Worm (Caenorhabditis elegans) whole organism, young adult: ENCODE results near the gene nsph-1.1.

Experiments
- B0336.3 ChIP-seq: fragments of 200-800 bp; sonication (Bioruptor generic); IDR thresholded peaks from 2 replicates; pipeline ENCODE4 v1.3.6; 2022; ENCODE audit warnings: missing genetic modification characterization, missing compliant biosample characterization
- C06A6.2 ChIP-seq: fragments of 200-800 bp; sonication (Bioruptor generic); conservative IDR thresholded peaks from 2 replicates; pipeline ENCODE4 v1.3.6; 2022; ENCODE audit warnings: missing genetic modification characterization, missing compliant biosample characterization
- F10E7.11 ChIP-seq: sonication (generic microtip); optimal IDR thresholded peaks from 2 replicates; lab custom pipeline; 2017; ENCODE audit warnings: mild to moderate bottlenecking, missing genetic modification characterization, moderate library complexity, missing compliant biosample characterization
- F22D6.2 ChIP-seq: sonication (generic microtip); optimal IDR thresholded peaks from 2 replicates; lab custom pipeline; 2016; ENCODE audit warnings: mild to moderate bottlenecking, missing genetic modification characterization, missing compliant biosample characterization
- F37B4.10 ChIP-seq: fragments of 200-800 bp; sonication (Bioruptor generic); IDR thresholded peaks from 2 replicates; pipeline ENCODE4 v1.3.6; 2022; ENCODE audit warnings: missing genetic modification characterization, missing compliant biosample characterization
- K12H6.12 ChIP-seq: fragments of 200-800 bp; sonication (Bioruptor generic); optimal IDR thresholded peaks from 2 replicates; lab custom pipeline; 2018; ENCODE audit warnings: mild to moderate bottlenecking, missing genetic modification characterization, missing compliant biosample characterization
- T07F8.4 ChIP-seq: sonication (generic microtip); optimal IDR thresholded peaks from 2 replicates; lab custom pipeline; 2016; ENCODE audit warnings: mild to moderate bottlenecking, missing genetic modification characterization, moderate library complexity, missing compliant biosample characterization
- Y53G8AR.9 ChIP-seq: fragments of 200-800 bp; sonication (Bioruptor generic); conservative IDR thresholded peaks from 2 replicates; pipeline ENCODE4 v1.3.6; 2022; ENCODE audit warnings: missing genetic modification reagents, missing genetic modification characterization, missing compliant biosample characterization
- ZK185.1 ChIP-seq: sonication (generic microtip); optimal IDR thresholded peaks from 2 replicates; lab custom pipeline; 2016; ENCODE audit warnings: mild to moderate bottlenecking, missing genetic modification characterization, missing compliant biosample characterization; ENCODE audit not compliant: poor library complexity, severe bottlenecking
- ama-1 ChIP-seq, 3 experiments: fragments of 150-350 bp in 1 of 3; sonication (generic microtip) in 2 of 3; optimal IDR thresholded peaks; 2 replicates each; lab custom pipeline; 2014 to 2018; ENCODE audit warnings: missing biosample characterization in 2 of 3, missing genetic modification characterization in 2 of 3, missing genetic modification reagents in 2 of 3
- athp-1 ChIP-seq: sonication (generic microtip); optimal IDR thresholded peaks from 2 replicates; lab custom pipeline; 2017; ENCODE audit warnings: mild to moderate bottlenecking, missing genetic modification characterization, missing compliant biosample characterization
- attf-3 ChIP-seq: fragments of 200-800 bp; sonication (Bioruptor generic); conservative IDR thresholded peaks from 2 replicates; pipeline ENCODE4 v1.3.6; 2022; ENCODE audit warnings: missing genetic modification reagents, missing genetic modification characterization, missing compliant biosample characterization
- ccch-3 ChIP-seq: fragments of 200-800 bp; sonication (Bioruptor generic); optimal IDR thresholded peaks from 2 replicates; lab custom pipeline; 2018; ENCODE audit warnings: mild to moderate bottlenecking, missing genetic modification characterization, missing compliant biosample characterization
- cebp-1 ChIP-seq, 2 experiments: fragments of 200-800 bp in 1 of 2; sonication (Bioruptor generic) in 1 of 2; sonication (generic microtip) in 1 of 2; IDR thresholded peaks in 1 of 2; optimal IDR thresholded peaks in 1 of 2; 2 replicates each; pipeline versions ENCODE4 v1.3.6 to Lab custom; 2017 to 2022; ENCODE audit warnings: missing compliant biosample characterization in 2 of 2, missing genetic modification characterization in 2 of 2, mild to moderate bottlenecking in 1 of 2, missing genetic modification reagents in 1 of 2, moderate library complexity in 1 of 2
- ceh-58 ChIP-seq: fragments of 200-800 bp; sonication (Bioruptor generic); IDR thresholded peaks from 2 replicates; pipeline ENCODE4 v1.3.6; 2022; ENCODE audit warnings: missing genetic modification characterization, missing compliant biosample characterization
- chd-7 ChIP-seq: sonication (generic microtip); optimal IDR thresholded peaks from 2 replicates; lab custom pipeline; 2016; ENCODE audit warnings: mild to moderate bottlenecking, missing genetic modification characterization, moderate library complexity, missing compliant biosample characterization
- die-1 ChIP-seq: sonication (generic microtip); optimal IDR thresholded peaks from 2 replicates; lab custom pipeline; 2016; ENCODE audit warnings: missing genotype, mild to moderate bottlenecking, missing genetic modification characterization, missing compliant biosample characterization
- dpl-1 ChIP-seq: fragments of 150-350 bp; optimal IDR thresholded peaks from 2 replicates; lab custom pipeline; 2014; ENCODE audit warnings: missing biosample characterization, missing genetic modification reagents, missing genetic modification characterization
- egl-44 ChIP-seq: fragments of 200-800 bp; sonication (Bioruptor generic); IDR thresholded peaks from 2 replicates; pipeline ENCODE4 v1.3.6; 2022; ENCODE audit warnings: missing genetic modification reagents, missing genetic modification characterization, missing compliant biosample characterization
- ekl-4 ChIP-seq: fragments of 200-800 bp; sonication (Bioruptor generic); IDR thresholded peaks from 2 replicates; pipeline ENCODE4 v1.3.6; 2022; ENCODE audit warnings: missing genetic modification reagents, missing genetic modification characterization, missing compliant biosample characterization
- gei-17 ChIP-seq: fragments of 200-800 bp; sonication (Bioruptor generic); optimal IDR thresholded peaks from 2 replicates; lab custom pipeline; 2018; ENCODE audit warnings: mild to moderate bottlenecking, missing genetic modification characterization, missing compliant biosample characterization
- hlh-26 ChIP-seq: fragments of 200-800 bp; sonication (Bioruptor generic); conservative IDR thresholded peaks from 2 replicates; pipeline ENCODE4 v1.3.6; 2022; ENCODE audit warnings: missing genetic modification reagents, missing genetic modification characterization, missing compliant biosample characterization
- hmg-1.2 ChIP-seq: fragments of 200-800 bp; sonication (Bioruptor generic); IDR thresholded peaks from 2 replicates; pipeline ENCODE4 v1.3.6; 2022; ENCODE audit warnings: missing genetic modification reagents, missing genetic modification characterization, missing compliant biosample characterization
- hsf-1 ChIP-seq: fragments of 200-800 bp; sonication (Bioruptor generic); IDR thresholded peaks from 2 replicates; pipeline ENCODE4 v1.3.6; 2022; ENCODE audit warnings: missing genetic modification reagents, missing genetic modification characterization, missing compliant biosample characterization
- let-526 ChIP-seq: fragments of 200-800 bp; sonication (Bioruptor generic); IDR thresholded peaks from 2 replicates; pipeline ENCODE4 v1.3.6; 2022; ENCODE audit warnings: missing genetic modification reagents, missing genetic modification characterization, missing compliant biosample characterization
- let-607 ChIP-seq, 2 experiments: fragments of 200-800 bp in 1 of 2; sonication (Bioruptor generic) in 1 of 2; sonication (generic microtip) in 1 of 2; optimal IDR thresholded peaks; 2 replicates each; lab custom pipeline; 2016 to 2018; ENCODE audit warnings: mild to moderate bottlenecking in 2 of 2, missing compliant biosample characterization in 2 of 2, missing genetic modification characterization in 2 of 2, moderate library complexity in 2 of 2, missing genotype in 1 of 2
- lin-40 ChIP-seq: sonication (generic microtip); optimal IDR thresholded peaks from 2 replicates; lab custom pipeline; 2016; ENCODE audit warnings: missing genetic modification characterization, mild to moderate bottlenecking, missing compliant biosample characterization, missing genotype, missing genetic modification reagents
- lsl-1 ChIP-seq: fragments of 200-800 bp; sonication (Bioruptor generic); optimal IDR thresholded peaks from 2 replicates; lab custom pipeline; 2018; ENCODE audit warnings: mild to moderate bottlenecking, missing genetic modification characterization, moderate library complexity, missing compliant biosample characterization
- lsy-27 ChIP-seq: sonication (generic microtip); optimal IDR thresholded peaks from 2 replicates; lab custom pipeline; 2017; ENCODE audit warnings: missing genetic modification characterization, mild to moderate bottlenecking, missing compliant biosample characterization, antibody characterized with exemption, missing genotype, borderline replicate concordance; ENCODE audit not compliant: insufficient read depth
- madf-3 ChIP-seq: fragments of 200-800 bp; sonication (Bioruptor generic); IDR thresholded peaks from 2 replicates; pipeline ENCODE4 v1.3.6; 2022; ENCODE audit warnings: missing genetic modification reagents, missing genetic modification characterization, missing compliant biosample characterization
- mcd-1 ChIP-seq: fragments of 200-800 bp; sonication (Bioruptor generic); IDR thresholded peaks from 2 replicates; pipeline ENCODE4 v1.3.6; 2022; ENCODE audit warnings: missing genetic modification reagents, missing genetic modification characterization, missing compliant biosample characterization
- mes-4 ChIP-seq: sonication (generic microtip); optimal IDR thresholded peaks from 2 replicates; lab custom pipeline; 2016; ENCODE audit warnings: missing genotype, missing genetic modification characterization, missing compliant biosample characterization
- nfya-1 ChIP-seq: sonication (generic microtip); optimal IDR thresholded peaks from 2 replicates; lab custom pipeline; 2017; ENCODE audit warnings: antibody characterized with exemption, missing compliant biosample characterization, missing genetic modification characterization, borderline replicate concordance; ENCODE audit not compliant: insufficient read depth
- nfya-2 ChIP-seq: fragments of 200-800 bp; sonication (Bioruptor generic); IDR thresholded peaks from 2 replicates; pipeline ENCODE4 v1.3.6; 2022; ENCODE audit warnings: missing genetic modification reagents, missing genetic modification characterization, missing compliant biosample characterization
- nhr-120 ChIP-seq: fragments of 200-800 bp; sonication (Bioruptor generic); IDR thresholded peaks from 2 replicates; pipeline ENCODE4 v1.3.6; 2022; ENCODE audit warnings: missing genetic modification characterization, missing compliant biosample characterization
- nhr-90 ChIP-seq: sonication (generic microtip); optimal IDR thresholded peaks from 2 replicates; lab custom pipeline; 2016; ENCODE audit warnings: missing genotype, mild to moderate bottlenecking, missing genetic modification characterization, missing compliant biosample characterization
- pha-4 ChIP-seq: fragments of 150-350 bp; sonication (generic microtip); optimal IDR thresholded peaks from 2 replicates; lab custom pipeline; 2014; ENCODE audit warnings: missing biosample characterization, missing genetic modification reagents, missing genetic modification characterization
- repo-1 ChIP-seq: sonication (generic microtip); optimal IDR thresholded peaks from 2 replicates; lab custom pipeline; 2017; ENCODE audit warnings: mild to moderate bottlenecking, missing genetic modification characterization, missing compliant biosample characterization
- somi-1 ChIP-seq: fragments of 200-800 bp; sonication (Bioruptor generic); optimal IDR thresholded peaks from 2 replicates; lab custom pipeline; 2018; ENCODE audit warnings: mild to moderate bottlenecking, missing genetic modification characterization, missing compliant biosample characterization
- unc-130 ChIP-seq: sonication (generic microtip); optimal IDR thresholded peaks from 2 replicates; lab custom pipeline; 2016; ENCODE audit warnings: missing genetic modification reagents, missing genetic modification characterization, missing compliant biosample characterization
- zfh-2 ChIP-seq: fragments of 200-800 bp; sonication (Bioruptor generic); conservative IDR thresholded peaks from 2 replicates; pipeline ENCODE4 v1.3.6; 2022; ENCODE audit warnings: missing genetic modification reagents, missing genetic modification characterization, missing compliant biosample characterization
- ztf-6 ChIP-seq: fragments of 200-800 bp; sonication (Bioruptor generic); IDR thresholded peaks from 2 replicates; pipeline ENCODE4 v1.3.6; 2022; ENCODE audit warnings: missing genetic modification reagents, missing genetic modification characterization, missing compliant biosample characterization

Gene nsph-1.1

DNA sequence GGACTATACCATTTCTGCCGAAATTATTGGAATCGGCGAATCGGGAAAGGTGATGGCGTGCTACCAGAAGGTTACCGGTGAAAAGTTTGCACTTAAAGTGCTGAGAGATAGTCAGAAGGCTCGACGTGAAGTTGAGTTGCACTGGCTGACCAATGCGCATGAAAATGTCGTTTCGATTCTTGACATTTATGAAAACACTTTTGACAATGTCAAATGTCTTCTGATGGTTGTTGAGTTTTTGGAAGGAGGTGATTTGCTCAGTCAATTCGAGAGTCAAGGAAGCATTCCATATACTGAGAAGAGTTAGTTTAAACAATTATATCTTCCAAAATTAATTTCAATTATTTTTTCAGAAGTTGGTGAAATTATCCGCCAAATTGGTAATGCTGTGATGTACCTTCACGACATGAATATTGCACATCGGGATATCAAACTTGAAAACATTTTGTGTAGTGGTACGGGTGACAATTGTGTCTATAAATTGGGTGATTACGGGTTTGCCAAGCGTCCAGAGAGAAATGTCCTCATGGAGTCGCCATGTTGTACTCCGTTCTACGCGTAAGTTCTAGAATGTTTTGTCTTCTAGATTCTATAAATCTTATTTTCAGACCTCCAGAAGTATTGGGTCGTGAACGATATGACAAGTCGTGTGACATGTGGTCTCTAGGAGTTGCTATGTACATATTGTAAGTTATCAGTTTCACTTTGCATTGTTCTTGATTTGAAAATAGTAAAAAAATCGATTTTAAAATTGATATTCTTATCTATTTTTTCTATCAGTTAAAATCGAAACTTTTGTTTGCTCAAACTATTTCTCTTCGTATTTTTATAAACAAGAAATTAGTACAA is 20.9 kb upstream of the nsph-1.1 start:
- TF ChIP-seq ZK185.1 (tag; lab: Kevin White, UChicago) (peak; percentile 26), B0336.3 (GFP tag; lab: Robert Waterston, UW) (peak; percentile 12; the same call in 1 of the 2 replicates), unc-130 (GFP tag; lab: Kevin White, UChicago) (no peak), mcd-1 (no peak), let-526 (GFP tag; lab: Robert Waterston, UW) (0 out of 2 replicates have a peak, but pooled peaks have one; percentile 3), hlh-26 (GFP tag; lab: Robert Waterston, UW) (no peak), ama-1 (optimal IDR thresholded peaks at IDR 0.05; lab: Kevin White, UChicago) (peak; percentile 50), ama-1 (GFP tag; optimal IDR thresholded peaks at IDR 0.05; lab: Kevin White, UChicago) (peak in 1 of 2 experiments; percentile 36), die-1 (tag; lab: Kevin White, UChicago) (no peak), C06A6.2 (peak; percentile 11; the same call in 1 of the 2 replicates), Y53G8AR.9 (GFP tag; lab: Robert Waterston, UW) (peak; percentile 5; the same call in 1 of the 2 replicates), pha-4 (tag; lab: Kevin White, UChicago) (no peak), cebp-1 (GFP tag; IDR thresholded peaks at IDR 0.05; lab: Robert Waterston, UW) (no peak), cebp-1 (tag; optimal IDR thresholded peaks at IDR 0.05; lab: Kevin White, UChicago) (peak; percentile 5), nfya-1 (no peak), hmg-1.2 (GFP tag; lab: Robert Waterston, UW) (0 out of 2 replicates have a peak, but pooled peaks have one; percentile 2), repo-1 (tag; lab: Kevin White, UChicago) (peak; percentile 50), madf-3 (0 out of 2 replicates have a peak, but pooled peaks have one; percentile 3), nhr-90 (tag; lab: Kevin White, UChicago) (peak; percentile 22), zfh-2 (GFP tag; lab: Robert Waterston, UW) (peak; percentile 57), ekl-4 (GFP tag; lab: Robert Waterston, UW) (no peak)

DNA sequence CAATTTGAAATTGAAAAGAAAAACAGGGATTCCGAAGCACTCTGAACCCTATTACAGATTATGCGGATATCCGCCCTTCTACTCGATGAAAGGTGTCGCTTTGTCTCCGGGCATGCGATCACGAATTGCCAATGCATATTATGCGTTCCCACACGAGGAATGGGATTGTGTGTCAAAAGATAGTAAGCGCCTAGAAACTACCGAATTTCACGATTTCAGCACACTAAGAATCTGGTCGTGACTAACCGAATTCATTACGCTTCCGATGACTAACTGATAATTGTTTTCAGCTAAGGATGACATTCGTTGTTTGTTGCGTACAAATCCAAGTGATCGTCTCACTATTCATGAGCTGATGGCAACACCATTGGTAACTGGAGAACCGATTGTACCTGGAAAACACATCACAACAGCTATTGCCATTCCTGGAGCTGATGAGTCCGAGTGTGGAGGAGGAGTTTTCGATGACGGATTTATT is 20.2 kb upstream of the nsph-1.1 start:
- TF ChIP-seq attf-3 (GFP tag; lab: Robert Waterston, UW) = no peak
- peak; percentile 23 for TF ChIP-seq athp-1 (tag; lab: Kevin White, UChicago)
- TF ChIP-seq ekl-4 (GFP tag; lab: Robert Waterston, UW) = no peak; the same call in 1 of the 2 replicates
- TF ChIP-seq hsf-1 (GFP tag; lab: Robert Waterston, UW) = no peak
- peak; percentile 52 for TF ChIP-seq cebp-1 (GFP tag; IDR thresholded peaks at IDR 0.05; lab: Robert Waterston, UW)
- TF ChIP-seq cebp-1 (tag; optimal IDR thresholded peaks at IDR 0.05; lab: Kevin White, UChicago) = peak; percentile 66
- no peak for TF ChIP-seq F10E7.11 (tag; lab: Kevin White, UChicago)
- no peak for TF ChIP-seq nhr-120 (GFP tag; lab: Robert Waterston, UW)
- TF ChIP-seq F22D6.2 = no peak
- TF ChIP-seq ztf-6 (GFP tag; lab: Robert Waterston, UW) = no peak
- 0 out of 2 replicates have a peak, but pooled peaks have one; percentile 48 for TF ChIP-seq F37B4.10 (GFP tag; lab: Robert Waterston, UW)
- TF ChIP-seq ccch-3 (GFP tag; lab: Kevin White, UChicago) = no peak
- no peak for TF ChIP-seq lsl-1
- TF ChIP-seq T07F8.4 = no peak
- TF ChIP-seq nfya-2 (GFP tag; lab: Robert Waterston, UW) = no peak
- no peak for TF ChIP-seq chd-7
- TF ChIP-seq egl-44 (GFP tag; lab: Robert Waterston, UW) = 0 out of 2 replicates have a peak, but pooled peaks have one; percentile 16
- TF ChIP-seq unc-130 (GFP tag; lab: Kevin White, UChicago) = no peak
- TF ChIP-seq let-607 (tag; optimal IDR thresholded peaks at IDR 0.05; lab: Kevin White, UChicago) = peak in 1 of 2 experiments; percentile 51
- TF ChIP-seq B0336.3 (GFP tag; lab: Robert Waterston, UW) = peak; percentile 70
- TF ChIP-seq somi-1 (GFP tag; lab: Kevin White, UChicago) = no peak
- no peak for TF ChIP-seq lin-40 (tag; lab: Kevin White, UChicago)
- no peak for TF ChIP-seq K12H6.12 (tag; lab: Kevin White, UChicago)
- peak; percentile 37 for TF ChIP-seq gei-17 (GFP tag; lab: Kevin White, UChicago)
- TF ChIP-seq mes-4 (tag; lab: Kevin White, UChicago) = no peak
- TF ChIP-seq ceh-58 (GFP tag; lab: Robert Waterston, UW) = no peak; the same call in 1 of the 2 replicates
- TF ChIP-seq ZK185.1 (tag; lab: Kevin White, UChicago) = peak; percentile 56
- no peak for TF ChIP-seq dpl-1 (GFP tag; lab: Kevin White, UChicago)
- TF ChIP-seq lsy-27 (tag; lab: Kevin White, UChicago) = no peak
